Worm (Caenorhabditis elegans) whole organism, L3 larva: ENCODE results near the gene mls-1.

ENCODE experiments used
- R02D3.7 ChIP-seq: fragments of 150-350 bp; optimal IDR thresholded peaks from 2 replicates; lab custom pipeline; 2014; ENCODE audit warnings: missing biosample characterization, missing genetic modification characterization
- egl-27 ChIP-seq: sonication (generic microtip); optimal IDR thresholded peaks from 4 replicates; lab custom pipeline; 2017; ENCODE audit warnings: missing biosample characterization, missing genetic modification reagents, missing genetic modification characterization
- fkh-10 ChIP-seq: sonication (generic microtip); optimal IDR thresholded peaks from 2 replicates; lab custom pipeline; 2017; ENCODE audit warnings: missing biosample characterization, missing genetic modification reagents, missing genetic modification characterization
- nhr-237 ChIP-seq: fragments of 150-350 bp; optimal IDR thresholded peaks from 2 replicates; lab custom pipeline; 2014; ENCODE audit warnings: missing biosample characterization, missing genetic modification characterization
- nhr-77 ChIP-seq: fragments of 150-350 bp; optimal IDR thresholded peaks from 2 replicates; lab custom pipeline; 2014; ENCODE audit warnings: missing biosample characterization, missing genetic modification characterization
- pha-4 ChIP-seq: fragments of 150-350 bp; optimal IDR thresholded peaks from 2 replicates; lab custom pipeline; 2014; ENCODE audit warnings: missing biosample characterization, missing genetic modification reagents, missing genetic modification characterization

ce11 chrIII:7499421-7499902, 39.3 kb downstream of the mls-1 start, which contains the start of the genes C07H6.9 and sap-140:
- TF ChIP-seq fkh-10 (GFP tag; lab: Kevin White, UChicago): no peak
- TF ChIP-seq R02D3.7: peak; percentile 60
- TF ChIP-seq nhr-77 (tag; lab: Kevin White, UChicago): no peak
- no peak for TF ChIP-seq nhr-237 (tag; lab: Kevin White, UChicago)
- TF ChIP-seq egl-27: no peak
- peak; percentile 88 for TF ChIP-seq pha-4
